Fruit fly (Drosophila melanogaster) whole organism, embryonic: ENCODE results near the gene Slu7.

Experiments used
- Blimp-1 ChIP-seq: fragments of 200-800 bp; sonication (Bioruptor generic); optimal IDR thresholded peaks from 3 replicates; lab custom pipeline; 2018; ENCODE audit warnings: missing biosample characterization, missing genetic modification characterization, mild to moderate bottlenecking, moderate library complexity, missing genetic modification reagents
- CG10147 ChIP-seq: fragments of 200-800 bp; sonication (Bioruptor generic); optimal IDR thresholded peaks from 2 replicates; lab custom pipeline; 2019; ENCODE audit warnings: missing biosample characterization, mild to moderate bottlenecking, missing genetic modification characterization, moderate library complexity
- CG10321 ChIP-seq: fragments of 200-800 bp; sonication (Bioruptor generic); IDR thresholded peaks from 2 replicates; pipeline ENCODE4 v1.3.6; 2022; ENCODE audit warnings: missing biosample characterization, missing genetic modification characterization
- CG12299 ChIP-seq: fragments of 200-800 bp; sonication (Bioruptor generic); optimal IDR thresholded peaks from 2 replicates; lab custom pipeline; 2018; ENCODE audit warnings: missing biosample characterization, mild to moderate bottlenecking, missing genetic modification characterization
- CG12769 ChIP-seq: fragments of 200-800 bp; sonication (Bioruptor generic); optimal IDR thresholded peaks from 2 replicates; lab custom pipeline; 2019; ENCODE audit warnings: missing biosample characterization, mild to moderate bottlenecking, missing genetic modification characterization, moderate library complexity
- CG12942 ChIP-seq: fragments of 200-800 bp; sonication (Bioruptor generic); optimal IDR thresholded peaks from 3 replicates; lab custom pipeline; 2016; ENCODE audit warnings: missing biosample characterization, missing genetic modification characterization
- CG13287 ChIP-seq: fragments of 200-800 bp; sonication (Bioruptor generic); IDR thresholded peaks from 2 replicates; pipeline ENCODE4 v1.3.6; 2022; ENCODE audit warnings: missing biosample characterization, missing genetic modification characterization; ENCODE audit not compliant: partially characterized antibody
- CG15073 ChIP-seq: fragments of 200-800 bp; sonication (Bioruptor generic); optimal IDR thresholded peaks from 2 replicates; lab custom pipeline; 2016; ENCODE audit warnings: missing biosample characterization, missing genetic modification characterization
- CG15514 ChIP-seq: fragments of 200-800 bp; sonication (Bioruptor generic); optimal IDR thresholded peaks from 3 replicates; lab custom pipeline; 2017; ENCODE audit warnings: missing biosample characterization, missing genetic modification characterization, mild to moderate bottlenecking, moderate library complexity, missing genetic modification reagents
- CG2129 ChIP-seq: fragments of 200-800 bp; sonication (Bioruptor generic); IDR thresholded peaks from 2 replicates; pipeline ENCODE4 v1.3.6; 2022; ENCODE audit warnings: missing biosample characterization, missing genetic modification characterization; ENCODE audit not compliant: partially characterized antibody
- CG31224 ChIP-seq: fragments of 200-800 bp; sonication (Bioruptor generic); IDR thresholded peaks from 2 replicates; pipeline ENCODE4 v1.3.6; 2022; ENCODE audit warnings: missing biosample characterization, missing genetic modification characterization
- CG32772 ChIP-seq: fragments of 200-800 bp; sonication (Bioruptor generic); IDR thresholded peaks from 2 replicates; pipeline ENCODE4 v1.3.6; 2022; ENCODE audit warnings: missing biosample characterization, missing genetic modification characterization
- CG33213 ChIP-seq: fragments of 200-800 bp; sonication (Bioruptor generic); optimal IDR thresholded peaks from 3 replicates; lab custom pipeline; 2016; ENCODE audit warnings: missing biosample characterization, missing genetic modification characterization
- CG33557 ChIP-seq: fragments of 200-800 bp; sonication (Bioruptor generic); optimal IDR thresholded peaks from 2 replicates; lab custom pipeline; 2019; ENCODE audit warnings: missing biosample characterization, mild to moderate bottlenecking, missing genetic modification characterization, moderate library complexity
- CG34224 ChIP-seq: fragments of 200-800 bp; sonication (Bioruptor generic); IDR thresholded peaks from 3 replicates; pipeline ENCODE4 v1.3.6; 2022; ENCODE audit warnings: missing biosample characterization, missing genetic modification characterization; ENCODE audit not compliant: partially characterized antibody
- CG3995 ChIP-seq: fragments of 200-800 bp; sonication (Bioruptor generic); optimal IDR thresholded peaks from 3 replicates; lab custom pipeline; 2016; ENCODE audit warnings: missing biosample characterization, missing genetic modification characterization
- CG5180 ChIP-seq: fragments of 200-800 bp; sonication (Bioruptor generic); optimal IDR thresholded peaks from 3 replicates; lab custom pipeline; 2017; ENCODE audit warnings: missing biosample characterization, missing genetic modification characterization, mild to moderate bottlenecking, moderate library complexity, missing genetic modification reagents
- CG6791 ChIP-seq: fragments of 200-800 bp; sonication (Bioruptor generic); IDR thresholded peaks from 3 replicates; pipeline ENCODE4 v1.3.6; 2022; ENCODE audit warnings: missing biosample characterization, missing genetic modification characterization; ENCODE audit not compliant: partially characterized antibody
- CG7357 ChIP-seq: fragments of 200-800 bp; sonication (Bioruptor generic); IDR thresholded peaks from 3 replicates; pipeline ENCODE4 v1.3.6; 2022; ENCODE audit warnings: missing biosample characterization, missing genetic modification characterization
- CG7372 ChIP-seq: fragments of 200-800 bp; sonication (Bioruptor generic); IDR thresholded peaks from 2 replicates; pipeline ENCODE4 v1.3.6; 2022; ENCODE audit warnings: missing biosample characterization, missing genetic modification characterization
- CG7963 ChIP-seq: fragments of 200-800 bp; sonication (Bioruptor generic); IDR thresholded peaks from 3 replicates; pipeline ENCODE4 v1.3.6; 2022; ENCODE audit warnings: missing biosample characterization, missing genetic modification characterization; ENCODE audit not compliant: partially characterized antibody
- CG8290 ChIP-seq, 3 experiments: fragments of 200-800 bp; sonication (Bioruptor generic); optimal IDR thresholded peaks; 2 replicates each; lab custom pipeline; 2016 to 2019; ENCODE audit warnings: missing biosample characterization in 3 of 3, missing genetic modification characterization in 3 of 3, mild to moderate bottlenecking in 2 of 3, moderate library complexity in 1 of 3
- Dfd ChIP-seq, 2 experiments: fragments of >200 bp; optimal IDR thresholded peaks; 2 replicates each; lab custom pipeline; 2017; ENCODE audit warnings: missing biosample characterization in 2 of 2, missing genetic modification characterization in 2 of 2
- Fer2 ChIP-seq: fragments of 200-800 bp; sonication (Bioruptor generic); optimal IDR thresholded peaks from 2 replicates; lab custom pipeline; 2018; ENCODE audit warnings: missing biosample characterization, mild to moderate bottlenecking, missing genetic modification characterization, moderate library complexity
- GATAe ChIP-seq: fragments of 200-800 bp; sonication (Bioruptor generic); conservative IDR thresholded peaks from 2 replicates; pipeline ENCODE4 v1.3.6; 2022; ENCODE audit warnings: missing biosample characterization, missing genetic modification characterization
- Hmx ChIP-seq: fragments of 200-800 bp; sonication (Bioruptor generic); optimal IDR thresholded peaks from 2 replicates; lab custom pipeline; 2016; ENCODE audit warnings: missing biosample characterization, missing genetic modification characterization
- Hr78 ChIP-seq, 2 experiments: fragments of 200-800 bp in 1 of 2; fragments of >200 bp in 1 of 2; sonication (Bioruptor generic) in 1 of 2; optimal IDR thresholded peaks; 2 replicates each; lab custom pipeline; 2017 to 2019; ENCODE audit warnings: missing biosample characterization in 2 of 2, missing genetic modification characterization in 2 of 2, mild to moderate bottlenecking in 1 of 2, moderate library complexity in 1 of 2
- Kr ChIP-seq: fragments of 200-800 bp; sonication (Bioruptor generic); optimal IDR thresholded peaks from 2 replicates; lab custom pipeline; 2017; ENCODE audit warnings: missing biosample characterization, mild to moderate bottlenecking, missing genetic modification characterization
- MBD-R2 ChIP-seq: fragments of 200-800 bp; sonication (Bioruptor generic); IDR thresholded peaks from 2 replicates; pipeline ENCODE4 v1.3.6; 2022; ENCODE audit warnings: missing biosample characterization, missing genetic modification characterization
- MTF-1 ChIP-seq: fragments of 200-800 bp; sonication (Bioruptor generic); optimal IDR thresholded peaks from 2 replicates; lab custom pipeline; 2018; ENCODE audit warnings: missing biosample characterization, mild to moderate bottlenecking, missing genetic modification characterization, borderline replicate concordance
- Myb ChIP-seq: fragments of 200-800 bp; sonication (Bioruptor generic); optimal IDR thresholded peaks from 2 replicates; lab custom pipeline; 2016; ENCODE audit warnings: missing biosample characterization, missing genetic modification characterization
- Stat92E ChIP-seq, 3 experiments: fragments of >200 bp in 2 of 3; fragments of 200-800 bp in 1 of 3; sonication (Bioruptor generic) in 1 of 3; optimal IDR thresholded peaks; 2 replicates each; lab custom pipeline; 2017 to 2019; ENCODE audit warnings: missing biosample characterization in 3 of 3, missing genetic modification characterization in 3 of 3, mild to moderate bottlenecking in 1 of 3, moderate library complexity in 1 of 3
- TFAM ChIP-seq: fragments of 200-800 bp; sonication (Bioruptor generic); optimal IDR thresholded peaks from 2 replicates; lab custom pipeline; 2017; ENCODE audit warnings: missing biosample characterization, missing genetic modification characterization, inconsistent platforms
- Usf ChIP-seq: fragments of 200-800 bp; sonication (Bioruptor generic); optimal IDR thresholded peaks from 2 replicates; lab custom pipeline; 2017; ENCODE audit warnings: missing genotype, missing biosample characterization, missing genetic modification characterization
- ato ChIP-seq: fragments of 200-800 bp; sonication (Bioruptor generic); IDR thresholded peaks from 2 replicates; pipeline ENCODE4 v1.3.6; 2022; ENCODE audit warnings: missing biosample characterization, missing genetic modification characterization; ENCODE audit not compliant: partially characterized antibody
- bigmax ChIP-seq: fragments of 200-800 bp; sonication (Bioruptor generic); optimal IDR thresholded peaks from 2 replicates; lab custom pipeline; 2018; ENCODE audit warnings: missing biosample characterization, mild to moderate bottlenecking, missing genetic modification characterization
- chif ChIP-seq, 2 experiments: fragments of 200-800 bp; sonication (Bioruptor generic); optimal IDR thresholded peaks; 3 replicates each; lab custom pipeline; 2016; ENCODE audit warnings: missing biosample characterization in 2 of 2, missing genetic modification characterization in 2 of 2
- crc ChIP-seq: fragments of 200-800 bp; sonication (Bioruptor generic); optimal IDR thresholded peaks from 2 replicates; lab custom pipeline; 2016; ENCODE audit warnings: missing biosample characterization, missing genetic modification characterization
- en ChIP-seq: fragments of 200-800 bp; sonication (Bioruptor generic); optimal IDR thresholded peaks from 2 replicates; lab custom pipeline; 2016; ENCODE audit warnings: missing biosample characterization, missing genetic modification characterization
- esg ChIP-seq: fragments of 200-800 bp; sonication (Bioruptor generic); conservative IDR thresholded peaks from 2 replicates; pipeline ENCODE4 v1.3.6; 2022; ENCODE audit warnings: missing biosample characterization, missing genetic modification characterization
- fd64A ChIP-seq: fragments of 200-800 bp; sonication (Bioruptor generic); optimal IDR thresholded peaks from 3 replicates; lab custom pipeline; 2018; ENCODE audit warnings: missing biosample characterization, mild to moderate bottlenecking, missing genetic modification characterization
- jigr1 ChIP-seq: fragments of 200-800 bp; sonication (Bioruptor generic); IDR thresholded peaks from 3 replicates; pipeline ENCODE4 v1.3.6; 2022; ENCODE audit warnings: missing biosample characterization, missing genetic modification characterization
- nmo ChIP-seq: fragments of 200-800 bp; sonication (Bioruptor generic); optimal IDR thresholded peaks from 2 replicates; lab custom pipeline; 2018; ENCODE audit warnings: missing biosample characterization, mild to moderate bottlenecking, missing genetic modification characterization, moderate library complexity
- org-1 ChIP-seq: fragments of 200-800 bp; sonication (Bioruptor generic); optimal IDR thresholded peaks from 2 replicates; lab custom pipeline; 2017; ENCODE audit warnings: missing biosample characterization, missing genetic modification characterization
- seq ChIP-seq: fragments of 200-800 bp; sonication (Bioruptor generic); IDR thresholded peaks from 2 replicates; pipeline ENCODE4 v1.3.6; 2022; ENCODE audit warnings: missing biosample characterization, missing genetic modification characterization
- shn ChIP-seq: fragments of 200-800 bp; sonication (Bioruptor generic); optimal IDR thresholded peaks from 3 replicates; lab custom pipeline; 2016; ENCODE audit warnings: missing biosample characterization, missing genetic modification characterization
- tll ChIP-seq, 2 experiments: fragments of 200-800 bp in 1 of 2; fragments of >200 bp in 1 of 2; sonication (Bioruptor generic) in 1 of 2; optimal IDR thresholded peaks; 2 replicates each; lab custom pipeline; 2017 to 2019; ENCODE audit warnings: missing biosample characterization in 2 of 2, missing genetic modification characterization in 2 of 2, mild to moderate bottlenecking in 1 of 2, moderate library complexity in 1 of 2
- tx ChIP-seq: fragments of 200-800 bp; sonication (Bioruptor generic); optimal IDR thresholded peaks from 2 replicates; lab custom pipeline; 2016; ENCODE audit warnings: missing biosample characterization, missing genetic modification characterization
- z ChIP-seq: fragments of 200-800 bp; sonication (Bioruptor generic); IDR thresholded peaks from 3 replicates; pipeline ENCODE4 v1.3.6; 2022; ENCODE audit warnings: missing biosample characterization, missing genetic modification characterization

Gene Slu7

dm6 chr3R:29055710-29056109, 16.8 kb upstream of the Slu7 start, which contains the start of gene Sirt7 (continued):
- TF ChIP-seq CG15514 (peak; percentile 21), Hr78 (GFP tag; optimal IDR thresholded peaks at IDR 0.05; lab: Kevin White, UChicago) (no peak), CG5180 (no peak), jigr1 (GFP tag; lab: Robert Waterston, UW) (peak; percentile 87; the same call in 1 of the 3 replicates), Kr (GFP tag; lab: Kevin White, UChicago) (no peak), Dfd (GFP tag; optimal IDR thresholded peaks at IDR 0.05; lab: Kevin White, UChicago) (no peak), crc (GFP tag; lab: Kevin White, UChicago) (no peak), CG33213 (GFP tag; lab: Kevin White, UChicago) (no peak), TFAM (GFP tag; lab: Kevin White, UChicago) (no peak), Blimp-1 (no peak), seq (GFP tag; lab: Robert Waterston, UW) (no peak), GATAe (GFP tag; lab: Robert Waterston, UW) (no peak), CG33557 (no peak), CG8290 (GFP tag; optimal IDR thresholded peaks at IDR 0.05; lab: Kevin White, UChicago) (no peak), CG8290 (tag; optimal IDR thresholded peaks at IDR 0.05; lab: Kevin White, UChicago) (no peak), CG2129 (peak; percentile 93), CG13287 (peak; percentile 98), esg (no peak), CG15073 (GFP tag; lab: Kevin White, UChicago) (no peak), MTF-1 (GFP tag; lab: Kevin White, UChicago) (no peak), Stat92E (GFP tag; optimal IDR thresholded peaks at IDR 0.05; lab: Kevin White, UChicago) (no peak), tx (GFP tag; lab: Kevin White, UChicago) (no peak), CG10147 (GFP tag; lab: Kevin White, UChicago) (no peak), CG7372 (GFP tag; lab: Robert Waterston, UW) (no peak), Hmx (GFP tag; lab: Kevin White, UChicago) (no peak), bigmax (GFP tag; lab: Kevin White, UChicago) (no peak), Fer2 (tag; lab: Kevin White, UChicago) (no peak), CG34224 (GFP tag; lab: Robert Waterston, UW) (peak; percentile 97), CG3995 (GFP tag; lab: Kevin White, UChicago) (no peak), tll (GFP tag; optimal IDR thresholded peaks at IDR 0.05; lab: Kevin White, UChicago) (no peak), CG7963 (GFP tag; lab: Robert Waterston, UW) (peak; percentile 89; the same call in 2 of the 3 replicates), shn (GFP tag; lab: Kevin White, UChicago) (no peak), fd64A (GFP tag; lab: Kevin White, UChicago) (no peak), MBD-R2 (peak; percentile 90), CG31224 (no peak), CG6791 (GFP tag; lab: Robert Waterston, UW) (peak; percentile 97), CG7357 (GFP tag; lab: Robert Waterston, UW) (peak; percentile 63; the same call in 2 of the 3 replicates), CG12299 (tag; lab: Kevin White, UChicago) (no peak), CG32772 (GFP tag; lab: Robert Waterston, UW) (0 out of 2 replicates have a peak, but pooled peaks have one; percentile 21), org-1 (GFP tag; lab: Kevin White, UChicago) (no peak), CG12769 (tag; lab: Kevin White, UChicago) (no peak), nmo (peak; percentile 29), CG10321 (GFP tag; lab: Robert Waterston, UW) (no peak), Myb (peak; percentile 30), chif (GFP tag; optimal IDR thresholded peaks at IDR 0.05; lab: Kevin White, UChicago) (no peak), z (GFP tag; lab: Robert Waterston, UW) (no peak), Usf (GFP tag; lab: Kevin White, UChicago) (no peak), ato (GFP tag; lab: Robert Waterston, UW) (peak; percentile 91), CG12942 (GFP tag; lab: Kevin White, UChicago) (no peak), en (GFP tag; lab: Kevin White, UChicago) (no peak)
